Fruit fly (Drosophila melanogaster): ENCODE data around the gene dob.
A peak's percentile ranks its signal among the peaks of the same experiment; 100 is the strongest.

Gene dob

dm6 chrX:15043700-15044225 is 23.0 kb upstream of the dob start, which contains the start of gene CG5541:
CG5541 (plus strand) TSS chrX:15044123.
- TF ChIP-seq usp (GFP tag; optimal IDR thresholded peaks at IDR 0.05) = no peak
- no peak for TF ChIP-seq Dll (optimal IDR thresholded peaks at IDR 0.05)

dm6 chrX:15045608-15046007 is 21.2 kb upstream of the dob start:
- TF ChIP-seq EcR (GFP tag; optimal IDR thresholded peaks at IDR 0.05) = no peak
- TF ChIP-seq CG8478 (optimal IDR thresholded peaks at IDR 0.05) = no peak
- no peak for TF ChIP-seq Dll (optimal IDR thresholded peaks at IDR 0.05)
- TF ChIP-seq usp (GFP tag; optimal IDR thresholded peaks at IDR 0.05) = no peak
- no peak for TF ChIP-seq pan (optimal IDR thresholded peaks at IDR 0.05)
- no peak for TF ChIP-seq psq (optimal IDR thresholded peaks at IDR 0.05)

- TF ChIP-seq usp (GFP tag; optimal IDR thresholded peaks at IDR 0.05) = no peak
- TF ChIP-seq CG8478 (optimal IDR thresholded peaks at IDR 0.05) = no peak
- no peak for TF ChIP-seq psq (optimal IDR thresholded peaks at IDR 0.05)
- TF ChIP-seq Dll (optimal IDR thresholded peaks at IDR 0.05) = no peak
- no peak for TF ChIP-seq pan (optimal IDR thresholded peaks at IDR 0.05)
- TF ChIP-seq EcR (GFP tag; optimal IDR thresholded peaks at IDR 0.05) = no peak
These were observed 18.1 kb upstream of the dob start for dm6 chrX:15048713-15049112.

dm6 chrX:15062619-15063018 is 4.2 kb upstream of the dob start:
- no peak for TF ChIP-seq Dll (optimal IDR thresholded peaks at IDR 0.05)
- no peak for TF ChIP-seq psq (optimal IDR thresholded peaks at IDR 0.05)
- no peak for TF ChIP-seq usp (GFP tag; optimal IDR thresholded peaks at IDR 0.05)
- TF ChIP-seq EcR (GFP tag; optimal IDR thresholded peaks at IDR 0.05) = no peak
- TF ChIP-seq pan (optimal IDR thresholded peaks at IDR 0.05) = no peak

- no peak for TF ChIP-seq psq (optimal IDR thresholded peaks at IDR 0.05)
- TF ChIP-seq CG8478 (optimal IDR thresholded peaks at IDR 0.05) = no peak
- no peak for TF ChIP-seq pan (optimal IDR thresholded peaks at IDR 0.05)
- TF ChIP-seq usp (GFP tag; optimal IDR thresholded peaks at IDR 0.05) = no peak
- TF ChIP-seq EcR (GFP tag; optimal IDR thresholded peaks at IDR 0.05) = no peak
- TF ChIP-seq Dll (optimal IDR thresholded peaks at IDR 0.05) = no peak
These were observed 3.3 kb upstream of the dob start, which contains the start of the genes hiw and ND-B18 for dm6 chrX:15063404-15064062. hiw (minus strand) TSS chrX:15063429. ND-B18 (plus strand) TSS chrX:15063733.

dm6 chrX:15068537-15068936 is 1.7 kb downstream of the dob start:
- TF ChIP-seq CG8478 (optimal IDR thresholded peaks at IDR 0.05) (no peak), usp (GFP tag; optimal IDR thresholded peaks at IDR 0.05) (no peak), psq (optimal IDR thresholded peaks at IDR 0.05) (no peak), EcR (GFP tag; optimal IDR thresholded peaks at IDR 0.05) (no peak), Dll (optimal IDR thresholded peaks at IDR 0.05) (no peak), pan (optimal IDR thresholded peaks at IDR 0.05) (no peak)

dm6 chrX:15069417-15069896 is 2.6 kb downstream of the dob start:
- TF ChIP-seq EcR (GFP tag; optimal IDR thresholded peaks at IDR 0.05) (no peak), psq (optimal IDR thresholded peaks at IDR 0.05) (no peak), CG8478 (optimal IDR thresholded peaks at IDR 0.05) (no peak), usp (GFP tag; optimal IDR thresholded peaks at IDR 0.05) (no peak)

dm6 chrX:15070137-15070536 is 3.3 kb downstream of the dob start:
- TF ChIP-seq CG8478 (optimal IDR thresholded peaks at IDR 0.05) (no peak), psq (optimal IDR thresholded peaks at IDR 0.05) (no peak), Dll (optimal IDR thresholded peaks at IDR 0.05) (no peak), EcR (GFP tag; optimal IDR thresholded peaks at IDR 0.05) (no peak), usp (GFP tag; optimal IDR thresholded peaks at IDR 0.05) (no peak), pan (optimal IDR thresholded peaks at IDR 0.05) (no peak)

- TF ChIP-seq pan (optimal IDR thresholded peaks at IDR 0.05) = no peak
- TF ChIP-seq usp (GFP tag; optimal IDR thresholded peaks at IDR 0.05) = no peak
- no peak for TF ChIP-seq Dll (optimal IDR thresholded peaks at IDR 0.05)
- no peak for TF ChIP-seq CG8478 (optimal IDR thresholded peaks at IDR 0.05)
- no peak for TF ChIP-seq psq (optimal IDR thresholded peaks at IDR 0.05)
- TF ChIP-seq EcR (GFP tag; optimal IDR thresholded peaks at IDR 0.05) = no peak
These were observed 4.1 kb downstream of the dob start for dm6 chrX:15070811-15071479.

- TF ChIP-seq usp (GFP tag; optimal IDR thresholded peaks at IDR 0.05) = no peak
- TF ChIP-seq pan (optimal IDR thresholded peaks at IDR 0.05) = no peak
- no peak for TF ChIP-seq Dll (optimal IDR thresholded peaks at IDR 0.05)
- TF ChIP-seq EcR (GFP tag; optimal IDR thresholded peaks at IDR 0.05) = no peak
- TF ChIP-seq CG8478 (optimal IDR thresholded peaks at IDR 0.05) = no peak
- TF ChIP-seq psq (optimal IDR thresholded peaks at IDR 0.05) = no peak
These were observed 8.0 kb downstream of the dob start for dm6 chrX:15074646-15075351.

- no peak for TF ChIP-seq pan (optimal IDR thresholded peaks at IDR 0.05)
- no peak for TF ChIP-seq Dll (optimal IDR thresholded peaks at IDR 0.05)
- TF ChIP-seq EcR (GFP tag; optimal IDR thresholded peaks at IDR 0.05) = peak; percentile 46 to 84
These were observed 8.8 kb downstream of the dob start for dm6 chrX:15075485-15076037.

Data from whole organism.